Worm (Caenorhabditis elegans): ENCODE results near the gene F18E9.3.

DNA sequence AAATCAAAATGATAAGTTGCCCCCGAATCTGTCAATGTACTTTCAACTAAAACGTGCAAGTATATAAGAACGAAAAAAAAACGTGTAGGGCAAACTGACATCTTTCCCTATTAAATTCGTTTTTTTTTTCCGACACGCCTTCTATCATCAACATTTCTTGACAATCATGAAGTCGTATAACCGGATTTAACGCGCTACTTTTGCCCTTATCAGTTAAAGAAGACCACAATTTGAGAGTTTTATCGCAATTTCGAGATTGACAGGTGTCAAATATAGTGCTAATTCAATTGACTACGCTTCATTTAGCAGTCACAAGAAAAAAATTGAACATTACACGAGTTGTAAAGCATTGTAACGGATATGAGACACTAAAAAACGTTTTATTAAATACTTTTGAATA is 18.8 kb upstream of the F18E9.3 start:
- TF ChIP-seq dao-5 (tag; optimal IDR thresholded peaks at IDR 0.05) = no peak
- TF ChIP-seq W03F9.2 (tag; optimal IDR thresholded peaks at IDR 0.05) = no peak
- no peak for TF ChIP-seq him-1 (tag; optimal IDR thresholded peaks at IDR 0.05)

Measured in whole organism, L4/young adult.